Worm (Caenorhabditis elegans) whole organism, L2 larva: ENCODE measurements around the gene smg-3.

ENCODE experiments used
- aly-2 ChIP-seq: fragments of 150-350 bp; optimal IDR thresholded peaks from 2 replicates; lab custom pipeline; 2014; ENCODE audit warnings: missing biosample characterization, missing genetic modification characterization
- dmd-4 ChIP-seq: sonication (generic microtip); optimal IDR thresholded peaks from 2 replicates; lab custom pipeline; 2017; ENCODE audit warnings: missing biosample characterization, missing genetic modification characterization
- nhr-77 ChIP-seq: fragments of 150-350 bp; optimal IDR thresholded peaks from 2 replicates; lab custom pipeline; 2014; ENCODE audit warnings: missing biosample characterization, missing genetic modification characterization
- ztf-11 ChIP-seq: sonication (generic microtip); optimal IDR thresholded peaks from 2 replicates; lab custom pipeline; 2017; ENCODE audit warnings: missing biosample characterization, missing genetic modification characterization

DNA sequence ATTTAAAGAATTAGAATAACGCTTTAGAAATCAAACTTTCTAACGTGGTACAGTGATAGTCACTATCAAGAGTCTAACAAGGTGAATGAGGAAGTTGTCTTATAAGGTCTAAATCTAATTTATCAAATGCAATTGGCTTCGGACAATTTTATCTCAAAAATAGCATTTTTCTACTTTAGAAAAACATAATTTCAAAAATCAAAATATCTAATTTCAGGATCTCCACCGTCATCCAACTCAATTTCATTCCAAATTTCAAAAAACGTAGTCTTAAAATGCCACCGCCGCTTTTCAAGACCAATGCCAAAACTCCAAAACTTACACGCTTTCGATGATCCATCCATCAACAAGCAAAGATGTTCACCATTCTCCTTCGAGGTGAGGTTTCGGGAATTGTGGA lies 7.8 kb downstream of the smg-3 start, which contains the start of gene Y73B6BL.270:
- TF ChIP-seq aly-2 (tag; lab: Kevin White, UChicago): no peak
- TF ChIP-seq dmd-4 (tag; lab: Kevin White, UChicago): no peak
- no peak for TF ChIP-seq nhr-77 (tag; lab: Kevin White, UChicago)
- no peak for TF ChIP-seq ztf-11 (tag; lab: Kevin White, UChicago)
